Worm (Caenorhabditis elegans): ENCODE data around the gene F42C5.6.

The F42C5.6 gene

ce11 chrIV:7338042-7338441 lies 29.2 kb upstream of the F42C5.6 start:
- no peak for TF ChIP-seq nhr-76 (tag; optimal IDR thresholded peaks at IDR 0.05)
- no peak for TF ChIP-seq hlh-1 (tag; optimal IDR thresholded peaks at IDR 0.05)
- no peak for TF ChIP-seq nhr-12 (tag; optimal IDR thresholded peaks at IDR 0.05)
- TF ChIP-seq ces-1 (GFP tag; optimal IDR thresholded peaks at IDR 0.05) = no peak
- TF ChIP-seq ceh-39 (tag; optimal IDR thresholded peaks at IDR 0.05) = no peak
- no peak for TF ChIP-seq elt-3 (tag; optimal IDR thresholded peaks at IDR 0.05)
- no peak for TF ChIP-seq lsy-2 (tag; optimal IDR thresholded peaks at IDR 0.05)
- TF ChIP-seq mep-1 (tag; optimal IDR thresholded peaks at IDR 0.05) = no peak
- no peak for TF ChIP-seq snpc-4 (tag; optimal IDR thresholded peaks at IDR 0.05)
- no peak for TF ChIP-seq flh-1 (GFP tag; optimal IDR thresholded peaks at IDR 0.05)
- TF ChIP-seq tbx-8 (GFP tag; optimal IDR thresholded peaks at IDR 0.05) = no peak
- TF ChIP-seq nhr-2 (tag; optimal IDR thresholded peaks at IDR 0.05) = no peak
- TF ChIP-seq zip-8 (tag; optimal IDR thresholded peaks at IDR 0.05) = no peak
- TF ChIP-seq cnd-1 (tag; optimal IDR thresholded peaks at IDR 0.05) = no peak
- no peak for TF ChIP-seq unc-62 (GFP tag; optimal IDR thresholded peaks at IDR 0.05)
- no peak for TF ChIP-seq sem-2 (GFP tag; optimal IDR thresholded peaks at IDR 0.05)
- no peak for TF ChIP-seq blmp-1 (tag; optimal IDR thresholded peaks at IDR 0.05)

- TF ChIP-seq mls-2 (tag; optimal IDR thresholded peaks at IDR 0.05) (no peak), M03D4.4 (tag; optimal IDR thresholded peaks at IDR 0.05) (no peak), ham-2 (GFP tag; optimal IDR thresholded peaks at IDR 0.05) (no peak), ces-1 (GFP tag; optimal IDR thresholded peaks at IDR 0.05) (no peak), cnd-1 (tag; optimal IDR thresholded peaks at IDR 0.05) (no peak), bed-3 (GFP tag; optimal IDR thresholded peaks at IDR 0.05) (no peak), ceh-43 (GFP tag; optimal IDR thresholded peaks at IDR 0.05) (no peak), nhr-237 (tag; optimal IDR thresholded peaks at IDR 0.05) (no peak), snpc-4 (tag; optimal IDR thresholded peaks at IDR 0.05) (no peak), mab-5 (tag; optimal IDR thresholded peaks at IDR 0.05) (no peak), lin-32 (GFP tag; optimal IDR thresholded peaks at IDR 0.05) (no peak), ztf-11 (tag; optimal IDR thresholded peaks at IDR 0.05) (no peak), lsy-2 (tag; optimal IDR thresholded peaks at IDR 0.05) (no peak), nhr-28 (tag; optimal IDR thresholded peaks at IDR 0.05) (no peak), sem-2 (GFP tag; optimal IDR thresholded peaks at IDR 0.05) (no peak), pha-4 (tag; optimal IDR thresholded peaks at IDR 0.05) (no peak), flh-1 (GFP tag; optimal IDR thresholded peaks at IDR 0.05) (no peak)
Observed at ce11 chrIV:7332695-7333094, 23.8 kb upstream of the F42C5.6 start, which contains the start of gene ocr-4. ocr-4 (minus strand) TSS chrIV:7332795.

ce11 chrIV:7328918-7329317 lies 20.0 kb upstream of the F42C5.6 start, which contains the start of gene sqst-2:
sqst-2 (minus strand) TSS chrIV:7328975.
- TF ChIP-seq flh-1 (GFP tag; optimal IDR thresholded peaks at IDR 0.05) (no peak), M03D4.4 (tag; optimal IDR thresholded peaks at IDR 0.05) (no peak), hlh-1 (tag; optimal IDR thresholded peaks at IDR 0.05) (no peak), nhr-2 (tag; optimal IDR thresholded peaks at IDR 0.05) (no peak), nhr-76 (tag; optimal IDR thresholded peaks at IDR 0.05) (no peak), mab-5 (tag; optimal IDR thresholded peaks at IDR 0.05) (no peak), ham-2 (GFP tag; optimal IDR thresholded peaks at IDR 0.05) (no peak)

- no peak for TF ChIP-seq ceh-39 (tag; optimal IDR thresholded peaks at IDR 0.05)
Observed at ce11 chrIV:7326613-7327149, 17.8 kb upstream of the F42C5.6 start, which contains the start of gene ifo-1. ifo-1 (minus strand) TSS chrIV:7326663.

- no peak for TF ChIP-seq snpc-4 (tag; optimal IDR thresholded peaks at IDR 0.05)
- TF ChIP-seq sptf-1 (tag; optimal IDR thresholded peaks at IDR 0.05) = no peak
- no peak for TF ChIP-seq zip-8 (tag; optimal IDR thresholded peaks at IDR 0.05)
- no peak for TF ChIP-seq flh-1 (GFP tag; optimal IDR thresholded peaks at IDR 0.05)
- no peak for TF ChIP-seq pha-4 (tag; optimal IDR thresholded peaks at IDR 0.05)
- no peak for TF ChIP-seq elt-1 (tag; optimal IDR thresholded peaks at IDR 0.05; ENCODE audit: borderline replicate concordance, insufficient read depth)
- TF ChIP-seq nhr-12 (tag; optimal IDR thresholded peaks at IDR 0.05) = no peak
- TF ChIP-seq ham-2 (GFP tag; optimal IDR thresholded peaks at IDR 0.05) = no peak
- no peak for TF ChIP-seq ceh-39 (tag; optimal IDR thresholded peaks at IDR 0.05)
- TF ChIP-seq nhr-76 (tag; optimal IDR thresholded peaks at IDR 0.05) = no peak
- no peak for TF ChIP-seq drap-1 (GFP tag; optimal IDR thresholded peaks at IDR 0.05)
- TF ChIP-seq unc-39 (tag; optimal IDR thresholded peaks at IDR 0.05) = no peak
- no peak for TF ChIP-seq tbx-8 (GFP tag; optimal IDR thresholded peaks at IDR 0.05)
- no peak for TF ChIP-seq nhr-237 (tag; optimal IDR thresholded peaks at IDR 0.05)
- no peak for TF ChIP-seq elt-3 (tag; optimal IDR thresholded peaks at IDR 0.05)
- no peak for TF ChIP-seq nhr-2 (tag; optimal IDR thresholded peaks at IDR 0.05)
- TF ChIP-seq unc-62 (GFP tag; optimal IDR thresholded peaks at IDR 0.05) = no peak
- TF ChIP-seq hlh-1 (tag; optimal IDR thresholded peaks at IDR 0.05) = no peak
- TF ChIP-seq lsy-2 (tag; optimal IDR thresholded peaks at IDR 0.05) = no peak
- TF ChIP-seq lin-13 (tag; optimal IDR thresholded peaks at IDR 0.05) = no peak
Observed at ce11 chrIV:7325698-7326097, 16.8 kb upstream of the F42C5.6 start.

All from whole organism, mixed stage, embryonic.